Worm (Caenorhabditis elegans) whole organism, early embryonic: ENCODE results near the gene egl-45.

Source experiments
- B0310.2 ChIP-seq: sonication (generic microtip); optimal IDR thresholded peaks from 2 replicates; lab custom pipeline; 2016; ENCODE audit warnings: mild to moderate bottlenecking, missing genetic modification characterization, missing compliant biosample characterization
- aly-1 ChIP-seq: sonication (generic microtip); optimal IDR thresholded peaks from 2 replicates; lab custom pipeline; 2016; ENCODE audit warnings: missing genetic modification characterization, missing compliant biosample characterization
- ama-1 ChIP-seq: fragments of 150-350 bp; optimal IDR thresholded peaks from 2 replicates; lab custom pipeline; 2014
- ceh-13 ChIP-seq: fragments of 200-800 bp; sonication (Bioruptor generic); optimal IDR thresholded peaks from 2 replicates; lab custom pipeline; 2018; ENCODE audit warnings: mild to moderate bottlenecking, missing genetic modification characterization, missing compliant biosample characterization
- flt-1 ChIP-seq: fragments of 200-800 bp; sonication (Bioruptor generic); IDR thresholded peaks from 2 replicates; pipeline ENCODE4 v1.3.6; 2022; ENCODE audit warnings: missing genetic modification characterization, missing compliant biosample characterization
- hmbx-1 ChIP-seq: sonication (generic microtip); optimal IDR thresholded peaks from 2 replicates; lab custom pipeline; 2016; ENCODE audit warnings: mild to moderate bottlenecking, missing genetic modification characterization, missing compliant biosample characterization
- hmg-4 ChIP-seq: fragments of 200-800 bp; sonication (Bioruptor generic); optimal IDR thresholded peaks from 2 replicates; lab custom pipeline; 2018; ENCODE audit warnings: mild to moderate bottlenecking, missing genetic modification characterization, missing compliant biosample characterization
- hnd-1 ChIP-seq: sonication (generic microtip); optimal IDR thresholded peaks from 2 replicates; lab custom pipeline; 2016; ENCODE audit warnings: missing genetic modification characterization, missing compliant biosample characterization
- tra-4 ChIP-seq: sonication (generic microtip); optimal IDR thresholded peaks from 2 replicates; lab custom pipeline; 2017; ENCODE audit warnings: missing genetic modification characterization, missing compliant biosample characterization

ce11 chrIII:7816463-7816862 lies 12.0 kb downstream of the egl-45 start:
- TF ChIP-seq ama-1 (lab: Kevin White, UChicago): no peak
- no peak for TF ChIP-seq B0310.2 (tag; lab: Kevin White, UChicago)
- TF ChIP-seq hnd-1 (tag; lab: Kevin White, UChicago): no peak
- no peak for TF ChIP-seq ceh-13 (GFP tag; lab: Kevin White, UChicago)
- no peak for TF ChIP-seq tra-4 (tag; lab: Kevin White, UChicago)
- TF ChIP-seq flt-1 (GFP tag; lab: Robert Waterston, UW): no peak
- TF ChIP-seq hmbx-1 (tag; lab: Kevin White, UChicago): no peak
- TF ChIP-seq aly-1 (tag; lab: Kevin White, UChicago): no peak
- no peak for TF ChIP-seq hmg-4 (GFP tag; lab: Kevin White, UChicago)
